Worm (Caenorhabditis elegans) whole organism, L4/young adult: ENCODE measurements around the gene inpp-4B.

Experiments used
- W03F9.2 ChIP-seq: fragments of 150-350 bp; optimal IDR thresholded peaks from 2 replicates; lab custom pipeline; 2014; ENCODE audit warnings: missing biosample characterization, missing genetic modification characterization
- dao-5 ChIP-seq: sonication (generic microtip); optimal IDR thresholded peaks from 2 replicates; lab custom pipeline; 2016; ENCODE audit warnings: missing genotype, missing genetic modification characterization, moderate library complexity, missing compliant biosample characterization
- him-1 ChIP-seq: sonication (generic microtip); optimal IDR thresholded peaks from 2 replicates; lab custom pipeline; 2016; ENCODE audit warnings: missing genotype, missing genetic modification reagents, missing genetic modification characterization, missing compliant biosample characterization

DNA sequence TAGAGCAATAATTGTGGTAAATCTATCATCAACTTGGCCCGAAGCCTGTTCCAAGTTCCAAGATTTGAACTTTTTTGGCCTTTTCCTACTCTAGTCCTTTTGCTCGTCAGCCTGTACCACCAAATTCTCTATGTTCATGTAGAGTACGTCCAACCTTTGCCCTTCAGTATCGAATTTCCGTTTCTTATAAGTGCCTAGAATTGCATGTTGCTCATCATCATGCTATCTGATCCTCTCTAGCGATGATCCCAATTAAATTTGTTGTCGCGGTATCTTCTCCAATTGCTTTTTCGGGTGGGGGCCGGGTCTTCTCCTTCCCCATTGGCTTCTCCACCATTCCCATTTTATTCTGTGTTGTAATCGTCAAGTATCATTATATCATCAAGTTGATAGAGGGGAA lies 27.3 kb upstream of the inpp-4B start:
- TF ChIP-seq W03F9.2 (tag; lab: Kevin White, UChicago), result no peak
- TF ChIP-seq dao-5 (tag; lab: Kevin White, UChicago), result no peak
- TF ChIP-seq him-1 (tag; lab: Kevin White, UChicago), result no peak
